Worm (Caenorhabditis elegans) whole organism, L4 larva: Measurements from ENCODE around the gene F28D1.6.
A peak's percentile ranks its signal among the peaks of the same experiment; 100 is the strongest.

ENCODE experiments used
- D1046.2 ChIP-seq: fragments of 200-800 bp; sonication (Bioruptor generic); IDR thresholded peaks from 2 replicates; pipeline ENCODE4 v1.3.6; 2022; ENCODE audit warnings: missing genetic modification characterization, missing compliant biosample characterization
- T26A8.4 ChIP-seq: fragments of 200-800 bp; sonication (Bioruptor generic); IDR thresholded peaks from 2 replicates; pipeline ENCODE4 v1.3.6; 2022; ENCODE audit warnings: missing genetic modification characterization, missing compliant biosample characterization
- Y105C5A.15 ChIP-seq: fragments of 200-800 bp; sonication (Bioruptor generic); IDR thresholded peaks from 2 replicates; pipeline ENCODE4 v1.3.6; 2022; ENCODE audit warnings: missing genetic modification characterization, missing compliant biosample characterization
- Y48G9A.11 ChIP-seq: fragments of 200-800 bp; sonication (Bioruptor generic); IDR thresholded peaks from 2 replicates; pipeline ENCODE4 v1.3.6; 2022; ENCODE audit warnings: missing genetic modification reagents, missing genetic modification characterization, missing compliant biosample characterization
- Y75B8A.6 ChIP-seq: fragments of 200-800 bp; sonication (Bioruptor generic); IDR thresholded peaks from 2 replicates; pipeline ENCODE4 v1.3.6; 2022; ENCODE audit warnings: missing genetic modification reagents, missing genetic modification characterization, missing compliant biosample characterization
- aly-2 ChIP-seq: sonication (generic microtip); optimal IDR thresholded peaks from 2 replicates; lab custom pipeline; 2018; ENCODE audit warnings: missing biosample characterization, missing genetic modification characterization
- arid-1 ChIP-seq: fragments of 200-800 bp; sonication (Bioruptor generic); conservative IDR thresholded peaks from 2 replicates; pipeline ENCODE4 v1.3.6; 2022; ENCODE audit warnings: missing genetic modification reagents, missing genetic modification characterization, missing compliant biosample characterization
- ceh-28 ChIP-seq: fragments of 150-350 bp; optimal IDR thresholded peaks from 2 replicates; lab custom pipeline; 2014; ENCODE audit warnings: missing biosample characterization, missing genetic modification reagents, missing genetic modification characterization
- ceh-32 ChIP-seq: sonication (generic microtip); optimal IDR thresholded peaks from 2 replicates; lab custom pipeline; 2016; ENCODE audit warnings: mild to moderate bottlenecking, missing genetic modification characterization, missing compliant biosample characterization; ENCODE audit not compliant: poor library complexity
- ceh-62 ChIP-seq: sonication (generic microtip); optimal IDR thresholded peaks from 2 replicates; lab custom pipeline; 2017; ENCODE audit warnings: missing biosample characterization, missing genetic modification characterization
- ctbp-1 ChIP-seq: fragments of 200-800 bp; sonication (Bioruptor generic); IDR thresholded peaks from 2 replicates; pipeline ENCODE4 v1.3.6; 2022; ENCODE audit warnings: missing genetic modification reagents, missing genetic modification characterization, missing compliant biosample characterization
- dmd-8 ChIP-seq: fragments of 200-800 bp; sonication (Bioruptor generic); IDR thresholded peaks from 2 replicates; pipeline ENCODE4 v1.3.6; 2022; ENCODE audit warnings: missing genetic modification characterization, missing compliant biosample characterization
- dmd-9 ChIP-seq: fragments of 200-800 bp; sonication (Bioruptor generic); IDR thresholded peaks from 2 replicates; pipeline ENCODE4 v1.3.6; 2022; ENCODE audit warnings: missing genetic modification reagents, missing genetic modification characterization, missing compliant biosample characterization
- dpl-1 ChIP-seq: fragments of 150-350 bp; optimal IDR thresholded peaks from 2 replicates; lab custom pipeline; 2014; ENCODE audit warnings: missing biosample characterization, missing genetic modification reagents, missing genetic modification characterization
- egl-27 ChIP-seq: sonication (generic microtip); optimal IDR thresholded peaks from 3 replicates; lab custom pipeline; 2017; ENCODE audit warnings: missing biosample characterization, missing genetic modification reagents, missing genetic modification characterization
- fkh-10 ChIP-seq: fragments of 150-350 bp; optimal IDR thresholded peaks from 2 replicates; lab custom pipeline; 2014; ENCODE audit warnings: missing biosample characterization, missing genetic modification reagents, missing genetic modification characterization
- fos-1 ChIP-seq: fragments of 150-350 bp; optimal IDR thresholded peaks from 2 replicates; lab custom pipeline; 2014; ENCODE audit warnings: missing biosample characterization, missing genetic modification characterization
- hlh-11 ChIP-seq: fragments of 200-800 bp; sonication (Bioruptor generic); optimal IDR thresholded peaks from 2 replicates; lab custom pipeline; 2018; ENCODE audit warnings: mild to moderate bottlenecking, missing genetic modification characterization, missing compliant biosample characterization
- jun-1 ChIP-seq: fragments of 150-350 bp; optimal IDR thresholded peaks from 2 replicates; lab custom pipeline; 2014; ENCODE audit warnings: missing biosample characterization, missing genetic modification reagents, missing genetic modification characterization
- lin-15B ChIP-seq: fragments of 150-350 bp; sonication (generic microtip); optimal IDR thresholded peaks from 3 replicates; lab custom pipeline; 2014; ENCODE audit warnings: missing biosample characterization, missing genetic modification characterization
- lin-29 ChIP-seq: fragments of 200-800 bp; sonication (Bioruptor generic); IDR thresholded peaks from 2 replicates; pipeline ENCODE4 v1.3.6; 2022; ENCODE audit warnings: missing genetic modification reagents, missing genetic modification characterization, missing compliant biosample characterization
- lin-38 ChIP-seq: fragments of 200-800 bp; sonication (Bioruptor generic); IDR thresholded peaks from 2 replicates; pipeline ENCODE4 v1.3.6; 2022; ENCODE audit warnings: missing genetic modification reagents, missing genetic modification characterization, missing compliant biosample characterization
- lsy-2 ChIP-seq, 2 experiments: fragments of 150-350 bp in 1 of 2; sonication (generic microtip) in 1 of 2; optimal IDR thresholded peaks; 2 replicates each; lab custom pipeline; 2014 to 2017; ENCODE audit warnings: missing biosample characterization in 2 of 2, missing genetic modification characterization in 2 of 2
- madf-5 ChIP-seq, 2 experiments: fragments of 200-800 bp; sonication (Bioruptor generic); IDR thresholded peaks; 2 replicates each; pipeline ENCODE4 v1.3.6; 2022; ENCODE audit warnings: missing compliant biosample characterization in 2 of 2, missing genetic modification characterization in 2 of 2
- mdl-1 ChIP-seq, 2 experiments: fragments of 150-350 bp in 1 of 2; sonication (generic microtip) in 1 of 2; optimal IDR thresholded peaks; 2 replicates each; lab custom pipeline; 2014 to 2017; ENCODE audit warnings: missing biosample characterization in 2 of 2, missing genetic modification characterization in 2 of 2
- mxl-2 ChIP-seq: fragments of 200-800 bp; sonication (Bioruptor generic); conservative IDR thresholded peaks from 2 replicates; pipeline ENCODE4 v1.3.6; 2022; ENCODE audit warnings: missing genetic modification reagents, missing genetic modification characterization, missing compliant biosample characterization
- mxl-3 ChIP-seq: fragments of 200-800 bp; sonication (Bioruptor generic); optimal IDR thresholded peaks from 2 replicates; lab custom pipeline; 2018; ENCODE audit warnings: mild to moderate bottlenecking, missing genetic modification characterization, missing compliant biosample characterization
- nhr-10 ChIP-seq: fragments of 150-350 bp; optimal IDR thresholded peaks from 2 replicates; lab custom pipeline; 2014; ENCODE audit warnings: missing biosample characterization, missing genetic modification characterization
- nhr-11 ChIP-seq: fragments of 150-350 bp; optimal IDR thresholded peaks from 2 replicates; lab custom pipeline; 2014; ENCODE audit warnings: missing biosample characterization, missing genetic modification characterization
- nhr-237 ChIP-seq: sonication (generic microtip); optimal IDR thresholded peaks from 2 replicates; lab custom pipeline; 2017; ENCODE audit warnings: missing biosample characterization, missing genetic modification characterization
- nhr-41 ChIP-seq: fragments of 200-800 bp; sonication (Bioruptor generic); IDR thresholded peaks from 2 replicates; pipeline ENCODE4 v1.3.6; 2022; ENCODE audit warnings: missing genetic modification reagents, missing genetic modification characterization, missing compliant biosample characterization
- nhr-48 ChIP-seq: sonication (generic microtip); optimal IDR thresholded peaks from 2 replicates; lab custom pipeline; 2016; ENCODE audit warnings: mild to moderate bottlenecking, missing genetic modification characterization, missing compliant biosample characterization
- nhr-76 ChIP-seq: fragments of 150-350 bp; optimal IDR thresholded peaks from 2 replicates; lab custom pipeline; 2014; ENCODE audit warnings: missing biosample characterization, missing genetic modification characterization
- nhr-77 ChIP-seq: fragments of 150-350 bp; optimal IDR thresholded peaks from 2 replicates; lab custom pipeline; 2014; ENCODE audit warnings: missing biosample characterization, missing genetic modification characterization
- php-3 ChIP-seq: fragments of 200-800 bp; sonication (Bioruptor generic); IDR thresholded peaks from 2 replicates; pipeline ENCODE4 v1.3.6; 2022; ENCODE audit warnings: missing genetic modification reagents, missing genetic modification characterization, missing compliant biosample characterization
- pqm-1 ChIP-seq: sonication (generic microtip); optimal IDR thresholded peaks from 2 replicates; lab custom pipeline; 2017; ENCODE audit warnings: missing biosample characterization, missing genetic modification characterization
- rbr-2 ChIP-seq: sonication (generic microtip); optimal IDR thresholded peaks from 2 replicates; lab custom pipeline; 2016; ENCODE audit warnings: missing genotype, missing genetic modification characterization, missing compliant biosample characterization
- saeg-2 ChIP-seq: fragments of 200-800 bp; sonication (Bioruptor generic); IDR thresholded peaks from 2 replicates; pipeline ENCODE4 v1.3.6; 2022; ENCODE audit warnings: missing genetic modification reagents, missing genetic modification characterization, missing compliant biosample characterization
- snpc-4 ChIP-seq: fragments of 150-350 bp; optimal IDR thresholded peaks from 2 replicates; lab custom pipeline; 2014; ENCODE audit warnings: missing biosample characterization, missing genetic modification characterization
- unc-130 ChIP-seq: sonication (generic microtip); optimal IDR thresholded peaks from 2 replicates; lab custom pipeline; 2016; ENCODE audit warnings: missing genetic modification reagents, missing genetic modification characterization, missing compliant biosample characterization
- unc-62 ChIP-seq, 3 experiments: fragments of 150-350 bp in 1 of 3; sonication (generic microtip); optimal IDR thresholded peaks in 2 of 3; peaks in 1 of 3; 1 replicate in 1 of 3; 2 replicates in 2 of 3; lab custom pipeline; 2014 to 2017; ENCODE audit warnings: missing biosample characterization in 3 of 3, missing genetic modification characterization in 3 of 3, missing genetic modification reagents in 3 of 3, missing genotype in 1 of 3
- zip-11 ChIP-seq: fragments of 200-800 bp; sonication (Bioruptor generic); IDR thresholded peaks from 2 replicates; pipeline ENCODE4 v1.3.6; 2022; ENCODE audit warnings: missing genetic modification characterization, missing compliant biosample characterization

Gene F28D1.6

DNA sequence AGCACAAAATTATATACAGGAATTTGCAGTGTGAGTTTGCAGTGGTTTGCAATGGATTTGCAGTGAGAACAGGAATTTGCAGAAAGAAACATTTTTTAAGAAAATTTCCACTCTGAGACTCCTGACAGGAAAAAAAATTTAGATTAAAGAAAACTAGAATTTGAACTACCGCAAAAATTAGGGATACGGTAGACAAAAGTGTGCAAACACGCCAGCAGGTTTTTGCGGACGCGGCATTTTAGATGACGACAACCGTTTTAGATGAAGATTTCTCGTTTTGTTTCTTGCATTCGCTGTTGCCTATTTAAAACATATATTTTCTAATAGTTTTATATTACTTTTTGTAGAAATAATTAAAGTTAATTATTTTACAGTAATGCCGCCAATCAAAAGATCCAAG is 13.1 kb downstream of the F28D1.6 start, which contains the start of gene wdr-46 (continued):
- no peak for TF ChIP-seq nhr-76 (tag; lab: Kevin White, UChicago)
- TF ChIP-seq php-3 (GFP tag; lab: Robert Waterston, UW): no peak
- TF ChIP-seq Y75B8A.6 (GFP tag; lab: Robert Waterston, UW): no peak
- TF ChIP-seq nhr-10 (tag; lab: Kevin White, UChicago): no peak
- no peak for TF ChIP-seq aly-2 (tag; lab: Kevin White, UChicago)
- TF ChIP-seq dpl-1 (GFP tag; lab: Kevin White, UChicago): peak; percentile 99
- TF ChIP-seq ctbp-1 (GFP tag; lab: Robert Waterston, UW): 0 out of 2 replicates have a peak, but pooled peaks have one; percentile 7

DNA sequence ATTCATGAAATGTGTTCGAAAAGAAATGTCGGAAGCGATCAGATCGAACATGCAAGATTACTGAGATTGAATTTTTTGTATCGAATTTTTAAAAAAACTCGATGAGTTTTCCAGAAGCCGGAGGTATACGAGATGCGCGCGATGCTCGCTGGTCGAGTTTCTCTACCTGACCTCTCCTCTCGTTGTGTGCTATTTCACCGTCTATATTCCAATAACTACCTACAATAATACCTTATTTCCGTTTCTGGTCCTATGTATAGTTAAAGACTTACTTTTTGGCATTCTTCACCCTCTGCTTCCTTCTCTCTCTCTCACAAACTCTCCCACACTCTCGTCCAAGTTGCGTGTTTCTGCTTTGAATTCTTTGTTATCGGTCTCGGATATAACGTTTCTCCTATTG is 13.6 kb downstream of the F28D1.6 start:
- TF ChIP-seq nhr-41 (GFP tag; lab: Robert Waterston, UW) (no peak), lin-15B (no peak), egl-27 (tag; lab: Kevin White, UChicago) (no peak), snpc-4 (tag; lab: Kevin White, UChicago) (no peak), D1046.2 (GFP tag; lab: Robert Waterston, UW) (no peak), madf-5 (GFP tag; IDR thresholded peaks at IDR 0.05; lab: Robert Waterston, UW) (0 out of 4 replicates have a peak, but pooled peaks of 1 of the 2 experiments have one; percentile 7), unc-130 (GFP tag; lab: Kevin White, UChicago) (no peak), pqm-1 (tag; lab: Kevin White, UChicago) (no peak), fkh-10 (GFP tag; lab: Kevin White, UChicago) (no peak), mxl-2 (GFP tag; lab: Robert Waterston, UW) (no peak), jun-1 (no peak), fos-1 (tag; lab: Kevin White, UChicago) (no peak), Y48G9A.11 (GFP tag; lab: Robert Waterston, UW) (0 out of 2 replicates have a peak, but pooled peaks have one; percentile 17), lin-29 (GFP tag; lab: Robert Waterston, UW) (no peak), ceh-28 (tag; lab: Kevin White, UChicago) (no peak), rbr-2 (no peak), nhr-77 (no peak), dmd-8 (GFP tag; lab: Robert Waterston, UW) (no peak), zip-11 (GFP tag; lab: Robert Waterston, UW) (no peak), arid-1 (GFP tag; lab: Robert Waterston, UW) (no peak), Y105C5A.15 (GFP tag; lab: Robert Waterston, UW) (no peak), dmd-9 (GFP tag; lab: Robert Waterston, UW) (no peak), lin-38 (peak; percentile 9; the same call in 1 of the 2 replicates), ceh-62 (tag; lab: Kevin White, UChicago) (no peak), mdl-1 (tag; optimal IDR thresholded peaks at IDR 0.05; lab: Kevin White, UChicago) (no peak)

DNA sequence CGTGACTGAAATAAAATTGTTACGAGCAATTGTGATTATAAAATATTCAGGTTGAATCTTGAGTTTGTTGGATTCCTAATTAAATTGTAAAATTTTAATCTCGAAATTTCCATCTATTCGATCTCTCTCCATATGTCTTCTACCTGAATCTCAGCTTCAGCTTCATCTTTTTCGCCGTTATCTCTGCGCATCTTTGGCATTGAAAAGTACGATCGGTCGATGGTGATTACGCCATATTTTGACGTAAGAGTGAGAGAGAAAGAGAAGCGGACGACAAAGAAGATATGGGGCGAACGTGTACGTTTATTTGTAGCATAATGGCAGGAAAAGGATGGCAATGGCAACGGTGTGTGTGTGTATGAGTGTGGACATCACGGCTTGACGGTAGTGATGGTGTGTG is 18.4 kb downstream of the F28D1.6 start:
- TF ChIP-seq nhr-11 (tag; lab: Kevin White, UChicago) (no peak), nhr-237 (tag; lab: Kevin White, UChicago) (no peak), lsy-2 (tag; optimal IDR thresholded peaks at IDR 0.05; lab: Kevin White, UChicago) (no peak), nhr-48 (tag; lab: Kevin White, UChicago) (peak; percentile 13), unc-62 (GFP tag; optimal IDR thresholded peaks at IDR 0.05 in 1 of 2; lab: Kevin White, UChicago) (no peak), unc-62 (tag; optimal IDR thresholded peaks at IDR 0.05; lab: Kevin White, UChicago) (no peak), hlh-11 (tag; lab: Kevin White, UChicago) (peak; percentile 46), lin-38 (no peak), T26A8.4 (GFP tag; lab: Robert Waterston, UW) (peak; percentile 15), snpc-4 (tag; lab: Kevin White, UChicago) (no peak), saeg-2 (no peak), mxl-3 (GFP tag; lab: Kevin White, UChicago) (peak; percentile 65), ceh-32 (tag; lab: Kevin White, UChicago) (no peak)
